Worm (Caenorhabditis elegans) whole organism, early embryonic: ENCODE data around the gene R01H2.4.

Source experiments
- B0310.2 ChIP-seq: sonication (generic microtip); optimal IDR thresholded peaks from 2 replicates; lab custom pipeline; 2016; ENCODE audit warnings: mild to moderate bottlenecking, missing genetic modification characterization, missing compliant biosample characterization
- aly-1 ChIP-seq: sonication (generic microtip); optimal IDR thresholded peaks from 2 replicates; lab custom pipeline; 2016; ENCODE audit warnings: missing genetic modification characterization, missing compliant biosample characterization
- ama-1 ChIP-seq: fragments of 150-350 bp; optimal IDR thresholded peaks from 2 replicates; lab custom pipeline; 2014
- ets-7 ChIP-seq: sonication (generic microtip); optimal IDR thresholded peaks from 2 replicates; lab custom pipeline; 2016; ENCODE audit warnings: missing genotype, missing genetic modification characterization, missing compliant biosample characterization
- flt-1 ChIP-seq: fragments of 200-800 bp; sonication (Bioruptor generic); IDR thresholded peaks from 2 replicates; pipeline ENCODE4 v1.3.6; 2022; ENCODE audit warnings: missing genetic modification characterization, missing compliant biosample characterization
- hmbx-1 ChIP-seq: sonication (generic microtip); optimal IDR thresholded peaks from 2 replicates; lab custom pipeline; 2016; ENCODE audit warnings: mild to moderate bottlenecking, missing genetic modification characterization, missing compliant biosample characterization
- hmg-4 ChIP-seq: fragments of 200-800 bp; sonication (Bioruptor generic); optimal IDR thresholded peaks from 2 replicates; lab custom pipeline; 2018; ENCODE audit warnings: mild to moderate bottlenecking, missing genetic modification characterization, missing compliant biosample characterization
- hnd-1 ChIP-seq: sonication (generic microtip); optimal IDR thresholded peaks from 2 replicates; lab custom pipeline; 2016; ENCODE audit warnings: missing genetic modification characterization, missing compliant biosample characterization
- pes-1 ChIP-seq: fragments of 200-800 bp; sonication (Bioruptor generic); IDR thresholded peaks from 2 replicates; pipeline ENCODE4 v1.3.6; 2022; ENCODE audit warnings: missing genetic modification reagents, missing genetic modification characterization, missing compliant biosample characterization
- scrt-1 ChIP-seq: fragments of 200-800 bp; sonication (Bioruptor generic); IDR thresholded peaks from 2 replicates; pipeline ENCODE4 v1.3.6; 2022; ENCODE audit warnings: missing genetic modification characterization, missing compliant biosample characterization
- sea-1 ChIP-seq: fragments of 200-800 bp; sonication (Bioruptor generic); conservative IDR thresholded peaks from 2 replicates; pipeline ENCODE4 v1.3.6; 2022; ENCODE audit warnings: missing genetic modification characterization, missing compliant biosample characterization
- tbx-37 ChIP-seq: fragments of 200-800 bp; sonication (Bioruptor generic); conservative IDR thresholded peaks from 2 replicates; pipeline ENCODE4 v1.3.6; 2022; ENCODE audit warnings: missing genetic modification reagents, missing genetic modification characterization, missing compliant biosample characterization
- tra-4 ChIP-seq: sonication (generic microtip); optimal IDR thresholded peaks from 2 replicates; lab custom pipeline; 2017; ENCODE audit warnings: missing genetic modification characterization, missing compliant biosample characterization

DNA sequence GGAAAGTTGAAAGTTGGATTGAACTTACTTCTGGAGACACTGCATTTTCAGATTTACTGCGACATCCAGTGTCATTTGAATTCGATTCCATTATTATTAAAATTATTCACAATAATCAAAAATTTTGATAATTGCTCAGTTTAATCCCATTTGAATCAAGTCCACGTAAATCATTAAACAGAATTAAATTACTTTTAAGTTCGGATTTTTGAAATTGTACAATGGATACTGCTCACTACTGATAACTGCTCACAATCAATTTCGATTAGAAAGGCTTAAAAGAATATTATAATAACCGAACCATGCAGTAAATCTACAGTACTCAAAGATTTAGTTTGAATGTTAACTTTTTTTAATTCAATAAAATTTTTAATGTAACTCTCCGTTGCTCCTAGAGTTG, at the start of gene R01H2.4:
- no peak for TF ChIP-seq ama-1 (lab: Kevin White, UChicago)
- no peak for TF ChIP-seq hmbx-1 (tag; lab: Kevin White, UChicago)
- TF ChIP-seq flt-1, result no peak
- no peak for TF ChIP-seq scrt-1 (GFP tag; lab: Robert Waterston, UW)
- no peak for TF ChIP-seq tbx-37 (GFP tag; lab: Robert Waterston, UW)
- TF ChIP-seq hnd-1, result no peak
- no peak for TF ChIP-seq B0310.2 (tag; lab: Kevin White, UChicago)
- TF ChIP-seq tra-4 (tag; lab: Kevin White, UChicago), result no peak
- TF ChIP-seq sea-1 (GFP tag; lab: Robert Waterston, UW), result no peak
- no peak for TF ChIP-seq ets-7 (tag; lab: Kevin White, UChicago)
- TF ChIP-seq hmg-4, result no peak
- TF ChIP-seq pes-1 (GFP tag; lab: Robert Waterston, UW), result no peak
- TF ChIP-seq aly-1 (tag; lab: Kevin White, UChicago), result no peak
